Fruit fly (Drosophila melanogaster) whole organism, embryonic: ENCODE results near the gene Fer2.

Source experiments
- Atf-2 ChIP-seq: fragments of 200-800 bp; sonication (Bioruptor generic); optimal IDR thresholded peaks from 2 replicates; lab custom pipeline; 2016; ENCODE audit warnings: missing biosample characterization, missing genetic modification characterization
- Bdp1 ChIP-seq: fragments of 200-800 bp; sonication (Bioruptor generic); optimal IDR thresholded peaks from 3 replicates; lab custom pipeline; 2016; ENCODE audit warnings: missing biosample characterization, missing genetic modification characterization
- CG12236 ChIP-seq: fragments of 200-800 bp; sonication (Bioruptor generic); optimal IDR thresholded peaks from 2 replicates; lab custom pipeline; 2016; ENCODE audit warnings: missing biosample characterization, missing genetic modification characterization
- CG12299 ChIP-seq: fragments of 200-800 bp; sonication (Bioruptor generic); optimal IDR thresholded peaks from 2 replicates; lab custom pipeline; 2018; ENCODE audit warnings: missing biosample characterization, mild to moderate bottlenecking, missing genetic modification characterization
- CG13287 ChIP-seq: fragments of 200-800 bp; sonication (Bioruptor generic); IDR thresholded peaks from 2 replicates; pipeline ENCODE4 v1.3.6; 2022; ENCODE audit warnings: missing biosample characterization, missing genetic modification characterization; ENCODE audit not compliant: partially characterized antibody
- CG13894 ChIP-seq: fragments of 200-800 bp; sonication (Bioruptor generic); optimal IDR thresholded peaks from 3 replicates; lab custom pipeline; 2018; ENCODE audit warnings: missing biosample characterization, mild to moderate bottlenecking, missing genetic modification characterization, moderate library complexity
- CG15514 ChIP-seq: fragments of 200-800 bp; sonication (Bioruptor generic); optimal IDR thresholded peaks from 3 replicates; lab custom pipeline; 2017; ENCODE audit warnings: missing biosample characterization, missing genetic modification characterization, mild to moderate bottlenecking, moderate library complexity, missing genetic modification reagents
- CG1647 ChIP-seq: fragments of 200-800 bp; sonication (Bioruptor generic); optimal IDR thresholded peaks from 3 replicates; lab custom pipeline; 2016; ENCODE audit warnings: missing biosample characterization, missing genetic modification characterization
- CG16813 ChIP-seq: fragments of 200-800 bp; sonication (Bioruptor generic); IDR thresholded peaks from 3 replicates; pipeline ENCODE4 v1.3.6; 2022; ENCODE audit warnings: missing biosample characterization, missing genetic modification characterization; ENCODE audit not compliant: partially characterized antibody
- CG30020 ChIP-seq: fragments of 200-800 bp; optimal IDR thresholded peaks from 2 replicates; lab custom pipeline; 2019; ENCODE audit warnings: missing biosample characterization, mild to moderate bottlenecking, missing genetic modification characterization, moderate library complexity
- CG32772 ChIP-seq: fragments of 200-800 bp; sonication (Bioruptor generic); IDR thresholded peaks from 2 replicates; pipeline ENCODE4 v1.3.6; 2022; ENCODE audit warnings: missing biosample characterization, missing genetic modification characterization
- CG43689 ChIP-seq: fragments of 200-800 bp; sonication (Bioruptor generic); IDR thresholded peaks from 2 replicates; pipeline ENCODE4 v1.3.6; 2022; ENCODE audit warnings: missing biosample characterization, missing genetic modification characterization
- CG5180 ChIP-seq: fragments of 200-800 bp; sonication (Bioruptor generic); optimal IDR thresholded peaks from 3 replicates; lab custom pipeline; 2017; ENCODE audit warnings: missing biosample characterization, missing genetic modification characterization, mild to moderate bottlenecking, moderate library complexity, missing genetic modification reagents
- CG6683 ChIP-seq: fragments of 200-800 bp; sonication (Bioruptor generic); optimal IDR thresholded peaks from 2 replicates; lab custom pipeline; 2017; ENCODE audit warnings: missing biosample characterization, mild to moderate bottlenecking, missing genetic modification characterization, missing genetic modification reagents
- CG7745 ChIP-seq: fragments of 200-800 bp; sonication (Bioruptor generic); optimal IDR thresholded peaks from 2 replicates; lab custom pipeline; 2018; ENCODE audit warnings: missing biosample characterization, mild to moderate bottlenecking, missing genetic modification characterization, moderate library complexity
- CG9609 ChIP-seq: fragments of 200-800 bp; sonication (Bioruptor generic); optimal IDR thresholded peaks from 3 replicates; lab custom pipeline; 2016; ENCODE audit warnings: missing biosample characterization, missing genetic modification characterization
- Dek ChIP-seq: fragments of 200-800 bp; sonication (Bioruptor generic); optimal IDR thresholded peaks from 3 replicates; lab custom pipeline; 2019; ENCODE audit warnings: missing biosample characterization, mild to moderate bottlenecking, missing genetic modification characterization, moderate library complexity
- Fer1 ChIP-seq: fragments of 200-800 bp; sonication (Bioruptor generic); optimal IDR thresholded peaks from 2 replicates; lab custom pipeline; 2017; ENCODE audit warnings: missing biosample characterization, mild to moderate bottlenecking, missing genetic modification characterization
- HLH3B ChIP-seq: fragments of 200-800 bp; sonication (Bioruptor generic); IDR thresholded peaks from 2 replicates; pipeline ENCODE4 v1.3.6; 2022; ENCODE audit warnings: missing biosample characterization, missing genetic modification characterization
- HLH4C ChIP-seq: fragments of 200-800 bp; sonication (Bioruptor generic); IDR thresholded peaks from 3 replicates; pipeline ENCODE4 v1.3.6; 2022; ENCODE audit warnings: missing biosample characterization, missing genetic modification characterization; ENCODE audit not compliant: partially characterized antibody
- Jarid2 ChIP-seq: fragments of 200-800 bp; sonication (Bioruptor generic); optimal IDR thresholded peaks from 3 replicates; lab custom pipeline; 2017; ENCODE audit warnings: mild to moderate bottlenecking, missing biosample characterization, missing genetic modification reagents, missing genetic modification characterization
- Mes4 ChIP-seq: fragments of 200-800 bp; sonication (Bioruptor generic); optimal IDR thresholded peaks from 2 replicates; lab custom pipeline; 2016; ENCODE audit warnings: missing biosample characterization, missing genetic modification characterization
- Mrtf ChIP-seq: fragments of 200-800 bp; sonication (Bioruptor generic); IDR thresholded peaks from 3 replicates; pipeline ENCODE4 v1.3.6; 2022; ENCODE audit warnings: missing biosample characterization, missing genetic modification characterization
- Xbp1 ChIP-seq: fragments of 200-800 bp; sonication (Bioruptor generic); optimal IDR thresholded peaks from 3 replicates; lab custom pipeline; 2016; ENCODE audit warnings: missing biosample characterization, mild to moderate bottlenecking, missing genetic modification characterization
- YL-1 ChIP-seq: fragments of 200-800 bp; sonication (Bioruptor generic); optimal IDR thresholded peaks from 3 replicates; lab custom pipeline; 2017; ENCODE audit warnings: missing biosample characterization, mild to moderate bottlenecking, missing genetic modification characterization
- ac ChIP-seq: fragments of 200-800 bp; sonication (Bioruptor generic); optimal IDR thresholded peaks from 3 replicates; lab custom pipeline; 2017; ENCODE audit warnings: missing biosample characterization, mild to moderate bottlenecking, missing genetic modification characterization
- bbx ChIP-seq: fragments of 200-800 bp; sonication (Bioruptor generic); IDR thresholded peaks from 2 replicates; pipeline ENCODE4 v1.3.6; 2022; ENCODE audit warnings: missing biosample characterization, missing genetic modification characterization; ENCODE audit not compliant: partially characterized antibody
- cas ChIP-seq: fragments of 200-800 bp; sonication (Bioruptor generic); IDR thresholded peaks from 2 replicates; pipeline ENCODE4 v1.3.6; 2022; ENCODE audit warnings: missing biosample characterization, missing genetic modification characterization
- chinmo ChIP-seq: fragments of 200-800 bp; sonication (Bioruptor generic); IDR thresholded peaks from 4 replicates; pipeline ENCODE4 v1.3.6; 2022; ENCODE audit warnings: missing biosample characterization, missing genetic modification characterization; ENCODE audit not compliant: partially characterized antibody
- chn ChIP-seq: fragments of 200-800 bp; sonication (Bioruptor generic); optimal IDR thresholded peaks from 2 replicates; lab custom pipeline; 2016; ENCODE audit warnings: missing biosample characterization, missing genetic modification characterization
- disco-r ChIP-seq: fragments of 200-800 bp; sonication (Bioruptor generic); optimal IDR thresholded peaks from 2 replicates; lab custom pipeline; 2016; ENCODE audit warnings: missing biosample characterization, missing genetic modification characterization
- exex ChIP-seq: fragments of 200-800 bp; sonication (Bioruptor generic); optimal IDR thresholded peaks from 4 replicates; lab custom pipeline; 2018; ENCODE audit warnings: missing biosample characterization, mild to moderate bottlenecking, missing genetic modification characterization, moderate library complexity
- fd3F ChIP-seq: fragments of 200-800 bp; sonication (Bioruptor generic); optimal IDR thresholded peaks from 2 replicates; lab custom pipeline; 2018; ENCODE audit warnings: missing biosample characterization, mild to moderate bottlenecking, missing genetic modification characterization, moderate library complexity
- fru ChIP-seq: fragments of >200 bp; optimal IDR thresholded peaks from 2 replicates; lab custom pipeline; 2017
- ham ChIP-seq: fragments of 200-800 bp; sonication (Bioruptor generic); IDR thresholded peaks from 2 replicates; pipeline ENCODE4 v1.3.6; 2022; ENCODE audit warnings: missing biosample characterization, missing genetic modification characterization
- hb ChIP-seq: fragments of 200-800 bp; sonication (Bioruptor generic); IDR thresholded peaks from 3 replicates; pipeline ENCODE4 v1.3.6; 2022; ENCODE audit warnings: missing biosample characterization, missing genetic modification characterization; ENCODE audit not compliant: partially characterized antibody
- inv ChIP-seq: fragments of 200-800 bp; sonication (Bioruptor generic); IDR thresholded peaks from 2 replicates; pipeline ENCODE4 v1.3.6; 2022; ENCODE audit warnings: missing biosample characterization, missing genetic modification characterization; ENCODE audit not compliant: partially characterized antibody
- jumu ChIP-seq: fragments of 200-800 bp; sonication (Bioruptor generic); optimal IDR thresholded peaks from 3 replicates; lab custom pipeline; 2016; ENCODE audit warnings: missing biosample characterization, missing genetic modification characterization
- lab ChIP-seq: fragments of 200-800 bp; sonication (Bioruptor generic); optimal IDR thresholded peaks from 3 replicates; lab custom pipeline; 2017; ENCODE audit warnings: missing biosample characterization, missing genetic modification characterization, mild to moderate bottlenecking, moderate library complexity, missing genetic modification reagents
- lmd ChIP-seq: fragments of 200-800 bp; sonication (Bioruptor generic); IDR thresholded peaks from 2 replicates; pipeline ENCODE4 v1.3.6; 2022; ENCODE audit warnings: missing biosample characterization, missing genetic modification characterization
- mirr ChIP-seq: fragments of 200-800 bp; sonication (Bioruptor generic); optimal IDR thresholded peaks from 3 replicates; lab custom pipeline; 2018; ENCODE audit warnings: missing biosample characterization, mild to moderate bottlenecking, missing genetic modification characterization
- nau ChIP-seq: fragments of 200-800 bp; sonication (Bioruptor generic); optimal IDR thresholded peaks from 3 replicates; lab custom pipeline; 2017; ENCODE audit warnings: missing biosample characterization, mild to moderate bottlenecking, missing genetic modification characterization, missing genetic modification reagents
- nmo ChIP-seq: fragments of 200-800 bp; sonication (Bioruptor generic); optimal IDR thresholded peaks from 2 replicates; lab custom pipeline; 2018; ENCODE audit warnings: missing biosample characterization, mild to moderate bottlenecking, missing genetic modification characterization, moderate library complexity
- pan ChIP-seq, 4 experiments: fragments of >200 bp in 3 of 4; fragments of 200-800 bp in 1 of 4; sonication (Bioruptor generic) in 1 of 4; optimal IDR thresholded peaks in 3 of 4; IDR thresholded peaks in 1 of 4; 2 replicates each; pipeline versions ENCODE4 v1.3.6 to Lab custom; 2017 to 2022; ENCODE audit warnings: missing biosample characterization in 2 of 4, missing genetic modification characterization in 2 of 4, mixed read lengths in 1 of 4
- ranshi ChIP-seq: fragments of 200-800 bp; sonication (Bioruptor generic); IDR thresholded peaks from 2 replicates; pipeline ENCODE4 v1.3.6; 2022; ENCODE audit warnings: missing biosample characterization, missing genetic modification characterization
- trem ChIP-seq: fragments of 200-800 bp; optimal IDR thresholded peaks from 3 replicates; lab custom pipeline; 2019; ENCODE audit warnings: missing biosample characterization, mild to moderate bottlenecking, missing genetic modification characterization, moderate library complexity
- zfh2 ChIP-seq: fragments of 200-800 bp; sonication (Bioruptor generic); optimal IDR thresholded peaks from 2 replicates; lab custom pipeline; 2016; ENCODE audit warnings: missing biosample characterization, missing genetic modification characterization

Gene Fer2

DNA sequence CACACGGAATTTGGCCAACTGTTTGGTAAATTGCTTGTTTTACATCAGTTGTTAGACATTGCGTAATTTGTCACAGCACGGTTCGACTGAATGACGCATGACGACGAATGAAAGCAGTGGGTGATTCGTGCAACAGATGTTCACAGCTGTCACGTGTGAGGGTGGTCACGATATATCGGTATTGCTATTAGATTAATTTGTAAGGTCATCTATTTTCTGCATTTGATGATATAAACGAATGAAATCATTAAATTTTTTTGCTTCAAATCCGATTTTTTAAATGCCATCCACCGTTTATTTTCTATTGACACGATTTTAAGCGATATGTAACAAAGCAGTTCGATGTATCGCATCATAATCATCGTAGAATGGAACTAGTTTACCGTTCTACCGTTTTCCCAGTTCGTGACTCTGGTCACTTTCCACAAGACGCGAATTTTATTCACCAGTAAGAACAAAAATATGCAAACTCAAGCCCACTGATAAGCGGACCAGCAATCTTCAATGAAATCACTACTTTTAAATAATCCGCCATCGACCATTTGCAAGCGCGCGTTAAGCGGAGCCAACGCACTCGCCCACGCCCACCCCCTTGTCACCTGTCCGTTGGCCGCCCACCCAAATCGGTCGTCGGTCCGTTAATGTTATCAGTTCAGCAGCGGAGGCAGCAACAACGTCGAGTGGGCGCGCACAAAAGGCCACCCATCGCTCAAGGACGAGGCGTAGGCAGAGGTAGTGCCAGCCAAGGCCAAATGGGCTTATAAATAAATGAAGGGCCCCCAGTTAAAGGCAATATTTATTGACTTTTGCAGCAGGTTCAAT, 4.3 kb downstream of the Fer2 start, which contains the start of the genes Mic26-27 and CG5916 (continued):
- peak; percentile 100 for TF ChIP-seq CG16813 (GFP tag; lab: Robert Waterston, UW)
- peak; percentile 84 for TF ChIP-seq Mrtf (GFP tag; lab: Robert Waterston, UW)
- peak; percentile 84 for TF ChIP-seq CG1647 (GFP tag; lab: Kevin White, UChicago)
- TF ChIP-seq CG9609 (GFP tag; lab: Kevin White, UChicago), result peak; percentile 90
- peak; percentile 100 for TF ChIP-seq hb (GFP tag; lab: Robert Waterston, UW)
- peak; percentile 65 for TF ChIP-seq mirr (GFP tag; lab: Kevin White, UChicago)
- peak; percentile 24; the same call in 1 of the 2 replicates for TF ChIP-seq cas (GFP tag; lab: Robert Waterston, UW)
- no peak for TF ChIP-seq CG6683 (GFP tag; lab: Kevin White, UChicago)
- no peak for TF ChIP-seq nau (GFP tag; lab: Kevin White, UChicago)
- peak; percentile 90 for TF ChIP-seq lmd
- no peak for TF ChIP-seq Fer1 (GFP tag; lab: Kevin White, UChicago)
- TF ChIP-seq YL-1 (GFP tag; lab: Kevin White, UChicago), result peak; percentile 79
- peak; percentile 91 for TF ChIP-seq Xbp1 (GFP tag; lab: Kevin White, UChicago)
- peak; percentile 88 for TF ChIP-seq zfh2 (GFP tag; lab: Kevin White, UChicago)
- peak; percentile 80 for TF ChIP-seq trem
- peak; percentile 100 for TF ChIP-seq inv
- TF ChIP-seq ranshi (GFP tag; lab: Robert Waterston, UW), result peak; percentile 71
- TF ChIP-seq CG7745 (tag; lab: Kevin White, UChicago), result no peak
- peak; percentile 1 for TF ChIP-seq fd3F
- TF ChIP-seq CG12236 (GFP tag; lab: Kevin White, UChicago), result peak; percentile 39
- peak; percentile 86 for TF ChIP-seq HLH3B (GFP tag; lab: Robert Waterston, UW)
- no peak for TF ChIP-seq pan (optimal IDR thresholded peaks at IDR 0.05; lab: Kevin White, UChicago)
- TF ChIP-seq pan (GFP tag; optimal IDR thresholded peaks at IDR 0.05 in 1 of 2, IDR thresholded peaks at IDR 0.05 in 1 of 2), result peak in 1 of 2 experiments; percentile 68
- TF ChIP-seq CG12299, result no peak
- TF ChIP-seq nmo (GFP tag; lab: Kevin White, UChicago), result peak; percentile 94
- peak; percentile 80 for TF ChIP-seq jumu (GFP tag; lab: Kevin White, UChicago)
- peak; percentile 100 for TF ChIP-seq HLH4C (GFP tag; lab: Robert Waterston, UW)
- TF ChIP-seq Atf-2 (GFP tag; lab: Kevin White, UChicago), result peak; percentile 64
- peak; percentile 81 for TF ChIP-seq Mes4 (GFP tag; lab: Kevin White, UChicago)
- TF ChIP-seq CG43689 (GFP tag; lab: Robert Waterston, UW), result no peak
- peak; percentile 86 for TF ChIP-seq disco-r (GFP tag; lab: Kevin White, UChicago)
- no peak for TF ChIP-seq ac (GFP tag; lab: Kevin White, UChicago)
- TF ChIP-seq chinmo, result peak; percentile 94; the same call in 2 of the 4 replicates
- TF ChIP-seq Bdp1, result peak; percentile 75
- TF ChIP-seq bbx (GFP tag; lab: Robert Waterston, UW), result peak; percentile 96
- TF ChIP-seq CG13287 (GFP tag; lab: Robert Waterston, UW), result peak; percentile 100
- TF ChIP-seq ham (GFP tag; lab: Robert Waterston, UW), result no peak
- no peak for TF ChIP-seq Jarid2 (GFP tag; lab: Kevin White, UChicago)
- TF ChIP-seq CG32772 (GFP tag; lab: Robert Waterston, UW), result peak; percentile 88
- TF ChIP-seq fru, result no peak
- peak; percentile 80 for TF ChIP-seq CG30020 (tag; lab: Kevin White, UChicago)
- no peak for TF ChIP-seq CG13894 (tag; lab: Kevin White, UChicago)
- peak; percentile 99 for TF ChIP-seq CG15514
- no peak for TF ChIP-seq Dek (tag; lab: Kevin White, UChicago)
- TF ChIP-seq chn, result peak; percentile 86
- peak; percentile 42 for TF ChIP-seq lab (GFP tag; lab: Kevin White, UChicago)
- no peak for TF ChIP-seq CG5180 (GFP tag; lab: Kevin White, UChicago)
- TF ChIP-seq exex (tag; lab: Kevin White, UChicago), result peak; percentile 23
